Fruit fly (Drosophila melanogaster): ENCODE results near the gene beta-Spec.

beta-Spec gene

dm6 chrX:17629317-17629716, 27.9 kb upstream of the beta-Spec start, which contains the start of gene CG8326 (continued):
- TF ChIP-seq dati (GFP tag; IDR thresholded peaks at IDR 0.05) (no peak), CG31441 (GFP tag; IDR thresholded peaks at IDR 0.05) (no peak), slp2 (GFP tag; optimal IDR thresholded peaks at IDR 0.05) (no peak), pzg (GFP tag; optimal IDR thresholded peaks at IDR 0.05) (peak; percentile 52), vvl (GFP tag; IDR thresholded peaks at IDR 0.05) (no peak), CTCF (GFP tag; optimal IDR thresholded peaks at IDR 0.05) (no peak), eve (GFP tag; optimal IDR thresholded peaks at IDR 0.05) (no peak), CG15514 (GFP tag; optimal IDR thresholded peaks at IDR 0.05) (peak; percentile 15), CG9797 (GFP tag; optimal IDR thresholded peaks at IDR 0.05) (peak; percentile 30), CG9817 (tag; optimal IDR thresholded peaks at IDR 0.05) (no peak), Hr78 (GFP tag; optimal IDR thresholded peaks at IDR 0.05) (no peak), CG31388 (GFP tag; optimal IDR thresholded peaks at IDR 0.05) (no peak), Xrp1 (GFP tag; IDR thresholded peaks at IDR 0.05) (no peak), Usf (GFP tag; optimal IDR thresholded peaks at IDR 0.05) (no peak), CG4820 (GFP tag; optimal IDR thresholded peaks at IDR 0.05) (no peak), E2f2 (GFP tag; IDR thresholded peaks at IDR 0.05) (peak; percentile 75), Nf-YA (GFP tag; IDR thresholded peaks at IDR 0.05) (no peak), CG6689 (GFP tag; IDR thresholded peaks at IDR 0.05) (no peak), Lhr (GFP tag; optimal IDR thresholded peaks at IDR 0.05) (no peak), BEAF-32 (GFP tag; optimal IDR thresholded peaks at IDR 0.05) (peak; percentile 27), eyg (GFP tag; optimal IDR thresholded peaks at IDR 0.05) (no peak), hkb (optimal IDR thresholded peaks at IDR 0.05) (no peak), hkb (GFP tag; IDR thresholded peaks at IDR 0.05) (no peak), CG14710 (tag; optimal IDR thresholded peaks at IDR 0.05) (peak; percentile 7), CG31365 (tag; optimal IDR thresholded peaks at IDR 0.05) (no peak), MESR4 (GFP tag; optimal IDR thresholded peaks at IDR 0.05) (peak; percentile 31), CG9215 (GFP tag; IDR thresholded peaks at IDR 0.05) (no peak), lilli (GFP tag; optimal IDR thresholded peaks at IDR 0.05) (no peak), HLH4C (GFP tag; IDR thresholded peaks at IDR 0.05; ENCODE audit: partially characterized antibody) (no peak), CG1603 (tag; optimal IDR thresholded peaks at IDR 0.05) (peak; percentile 14), exex (tag; optimal IDR thresholded peaks at IDR 0.05) (peak; percentile 42), CG7357 (GFP tag; IDR thresholded peaks at IDR 0.05) (no peak), ken (GFP tag; IDR thresholded peaks at IDR 0.05) (no peak), jigr1 (GFP tag; IDR thresholded peaks at IDR 0.05) (no peak), Elba2 (GFP tag; optimal IDR thresholded peaks at IDR 0.05) (no peak), CG3995 (GFP tag; optimal IDR thresholded peaks at IDR 0.05) (no peak), CG16813 (GFP tag; IDR thresholded peaks at IDR 0.05; ENCODE audit: partially characterized antibody) (no peak), schlank (tag; optimal IDR thresholded peaks at IDR 0.05) (no peak), z (GFP tag; IDR thresholded peaks at IDR 0.05) (no peak), abd-A (tag; optimal IDR thresholded peaks at IDR 0.05) (no peak), CG30403 (GFP tag; optimal IDR thresholded peaks at IDR 0.05) (no peak), zen (tag; optimal IDR thresholded peaks at IDR 0.05) (peak; percentile 4), CG13287 (GFP tag; IDR thresholded peaks at IDR 0.05; ENCODE audit: partially characterized antibody) (peak; percentile 15; the same call in 1 of the 2 replicates), MBD-R2 (GFP tag; IDR thresholded peaks at IDR 0.05) (peak; percentile 49; the same call in 1 of the 2 replicates), CG32767 (GFP tag; IDR thresholded peaks at IDR 0.05) (no peak), cg (GFP tag; optimal IDR thresholded peaks at IDR 0.05) (no peak), btn (GFP tag; optimal IDR thresholded peaks at IDR 0.05) (no peak), fd3F (GFP tag; optimal IDR thresholded peaks at IDR 0.05) (no peak), Hmr (GFP tag; optimal IDR thresholded peaks at IDR 0.05) (no peak), salm (tag; optimal IDR thresholded peaks at IDR 0.05) (no peak), CG18011 (GFP tag; optimal IDR thresholded peaks at IDR 0.05) (no peak), croc (GFP tag; conservative IDR thresholded peaks at IDR 0.05) (no peak)
